Worm (Caenorhabditis elegans) whole organism, mixed stage, embryonic: ENCODE measurements around the gene str-77.

ENCODE experiments used
- M03D4.4 ChIP-seq: sonication (generic microtip); optimal IDR thresholded peaks from 2 replicates; lab custom pipeline; 2017; ENCODE audit warnings: mild to moderate bottlenecking, missing genetic modification characterization, missing compliant biosample characterization
- bed-3 ChIP-seq: fragments of 200-800 bp; sonication (Bioruptor generic); optimal IDR thresholded peaks from 3 replicates; lab custom pipeline; 2018; ENCODE audit warnings: mild to moderate bottlenecking, missing genetic modification characterization, moderate library complexity, missing compliant biosample characterization
- blmp-1 ChIP-seq: fragments of 150-350 bp; optimal IDR thresholded peaks from 2 replicates; lab custom pipeline; 2014; ENCODE audit warnings: missing biosample characterization, missing genetic modification characterization
- ceh-39 ChIP-seq: fragments of 150-350 bp; optimal IDR thresholded peaks from 2 replicates; lab custom pipeline; 2014; ENCODE audit warnings: missing biosample characterization, missing genetic modification characterization
- ceh-43 ChIP-seq: fragments of 200-800 bp; sonication (Bioruptor generic); optimal IDR thresholded peaks from 2 replicates; lab custom pipeline; 2018; ENCODE audit warnings: mild to moderate bottlenecking, missing genetic modification characterization, moderate library complexity, missing compliant biosample characterization
- ceh-83 ChIP-seq: fragments of 200-800 bp; sonication (Bioruptor generic); optimal IDR thresholded peaks from 2 replicates; lab custom pipeline; 2018; ENCODE audit warnings: mild to moderate bottlenecking, missing genetic modification characterization, missing compliant biosample characterization
- ces-1 ChIP-seq: fragments of 150-350 bp; optimal IDR thresholded peaks from 2 replicates; lab custom pipeline; 2014; ENCODE audit warnings: missing biosample characterization, missing genetic modification reagents, missing genetic modification characterization
- cnd-1 ChIP-seq: fragments of 200-800 bp; sonication (Bioruptor generic); optimal IDR thresholded peaks from 2 replicates; lab custom pipeline; 2018; ENCODE audit warnings: mild to moderate bottlenecking, missing genetic modification characterization, missing compliant biosample characterization
- drap-1 ChIP-seq: fragments of 200-800 bp; sonication (Bioruptor generic); optimal IDR thresholded peaks from 3 replicates; lab custom pipeline; 2018; ENCODE audit warnings: mild to moderate bottlenecking, missing genetic modification characterization, missing compliant biosample characterization
- elt-1 ChIP-seq: sonication (generic microtip); optimal IDR thresholded peaks from 2 replicates; lab custom pipeline; 2017; ENCODE audit warnings: missing genetic modification characterization, mild to moderate bottlenecking, missing compliant biosample characterization, antibody characterized with exemption, moderate library complexity, borderline replicate concordance; ENCODE audit not compliant: insufficient read depth
- elt-3 ChIP-seq: fragments of 150-350 bp; optimal IDR thresholded peaks from 2 replicates; lab custom pipeline; 2014; ENCODE audit warnings: missing biosample characterization, missing genetic modification characterization
- ham-2 ChIP-seq: fragments of 200-800 bp; sonication (Bioruptor generic); optimal IDR thresholded peaks from 2 replicates; lab custom pipeline; 2018; ENCODE audit warnings: mild to moderate bottlenecking, missing genetic modification characterization, missing compliant biosample characterization
- hlh-1 ChIP-seq: fragments of 150-350 bp; optimal IDR thresholded peaks from 2 replicates; lab custom pipeline; 2014; ENCODE audit warnings: missing biosample characterization, missing genetic modification reagents, missing genetic modification characterization
- lin-13 ChIP-seq: fragments of 150-350 bp; optimal IDR thresholded peaks from 2 replicates; lab custom pipeline; 2014; ENCODE audit warnings: missing biosample characterization, missing genetic modification characterization
- lin-32 ChIP-seq: fragments of 200-800 bp; sonication (Bioruptor generic); optimal IDR thresholded peaks from 2 replicates; lab custom pipeline; 2018; ENCODE audit warnings: mild to moderate bottlenecking, missing genetic modification characterization, missing compliant biosample characterization
- lsy-2 ChIP-seq: fragments of 150-350 bp; optimal IDR thresholded peaks from 2 replicates; lab custom pipeline; 2014; ENCODE audit warnings: missing biosample characterization, missing genetic modification characterization
- mab-5 ChIP-seq: fragments of 150-350 bp; optimal IDR thresholded peaks from 2 replicates; lab custom pipeline; 2014; ENCODE audit warnings: missing biosample characterization, missing genetic modification characterization
- mep-1 ChIP-seq: fragments of 150-350 bp; optimal IDR thresholded peaks from 2 replicates; lab custom pipeline; 2017; ENCODE audit warnings: missing biosample characterization, missing genetic modification reagents, missing genetic modification characterization, inconsistent platforms
- nhr-12 ChIP-seq: fragments of 150-350 bp; optimal IDR thresholded peaks from 2 replicates; lab custom pipeline; 2014; ENCODE audit warnings: missing biosample characterization, missing genetic modification characterization
- nhr-2 ChIP-seq: fragments of 150-350 bp; optimal IDR thresholded peaks from 2 replicates; lab custom pipeline; 2014; ENCODE audit warnings: missing biosample characterization, missing genetic modification characterization
- nhr-237 ChIP-seq: fragments of 150-350 bp; optimal IDR thresholded peaks from 2 replicates; lab custom pipeline; 2014; ENCODE audit warnings: missing biosample characterization, missing genetic modification characterization
- nhr-28 ChIP-seq: fragments of 150-350 bp; optimal IDR thresholded peaks from 2 replicates; lab custom pipeline; 2014; ENCODE audit warnings: missing biosample characterization, missing genetic modification characterization
- nhr-76 ChIP-seq: sonication (generic microtip); optimal IDR thresholded peaks from 2 replicates; lab custom pipeline; 2017; ENCODE audit warnings: missing biosample characterization, missing genetic modification characterization
- pha-4 ChIP-seq: fragments of 150-350 bp; optimal IDR thresholded peaks from 2 replicates; lab custom pipeline; 2018; ENCODE audit warnings: missing biosample characterization, missing genetic modification reagents, missing genetic modification characterization
- sem-2 ChIP-seq: fragments of 200-800 bp; sonication (Bioruptor generic); optimal IDR thresholded peaks from 2 replicates; lab custom pipeline; 2018; ENCODE audit warnings: mild to moderate bottlenecking, missing genetic modification characterization, missing compliant biosample characterization
- snpc-4 ChIP-seq: fragments of 150-350 bp; optimal IDR thresholded peaks from 2 replicates; lab custom pipeline; 2014; ENCODE audit warnings: missing biosample characterization, missing genetic modification characterization
- sptf-1 ChIP-seq: sonication (generic microtip); optimal IDR thresholded peaks from 2 replicates; lab custom pipeline; 2017; ENCODE audit warnings: mild to moderate bottlenecking, missing genetic modification characterization, moderate library complexity, missing compliant biosample characterization
- tbx-8 ChIP-seq: fragments of 200-800 bp; sonication (Bioruptor generic); optimal IDR thresholded peaks from 2 replicates; lab custom pipeline; 2018; ENCODE audit warnings: mild to moderate bottlenecking, missing genetic modification characterization, moderate library complexity, missing compliant biosample characterization
- unc-39 ChIP-seq: fragments of 150-350 bp; optimal IDR thresholded peaks from 2 replicates; lab custom pipeline; 2014; ENCODE audit warnings: missing biosample characterization, missing genetic modification characterization
- unc-62 ChIP-seq: fragments of 150-350 bp; optimal IDR thresholded peaks from 2 replicates; lab custom pipeline; 2014; ENCODE audit warnings: missing biosample characterization, missing genetic modification reagents, missing genetic modification characterization
- zip-8 ChIP-seq: fragments of 150-350 bp; optimal IDR thresholded peaks from 2 replicates; lab custom pipeline; 2014; ENCODE audit warnings: missing biosample characterization, missing genetic modification characterization
- ztf-11 ChIP-seq: fragments of 150-350 bp; optimal IDR thresholded peaks from 2 replicates; lab custom pipeline; 2014; ENCODE audit warnings: missing biosample characterization, missing genetic modification characterization

str-77 gene

ce11 chrV:17718647-17719046 is at the start of gene str-77:
Gene str-77 (plus strand): TSS chrV:17718947.
- TF ChIP-seq nhr-237 (tag; lab: Kevin White, UChicago) (no peak), pha-4 (tag; lab: Kevin White, UChicago) (no peak), blmp-1 (tag; lab: Kevin White, UChicago) (no peak), lsy-2 (tag; lab: Kevin White, UChicago) (no peak), M03D4.4 (tag; lab: Kevin White, UChicago) (no peak), lin-32 (no peak), ceh-83 (no peak), elt-3 (no peak), snpc-4 (tag; lab: Kevin White, UChicago) (no peak), ztf-11 (tag; lab: Kevin White, UChicago) (no peak), mab-5 (tag; lab: Kevin White, UChicago) (no peak), nhr-2 (tag; lab: Kevin White, UChicago) (no peak), nhr-76 (tag; lab: Kevin White, UChicago) (no peak), hlh-1 (tag; lab: Kevin White, UChicago) (no peak), unc-39 (no peak), bed-3 (GFP tag; lab: Kevin White, UChicago) (no peak)

DNA sequence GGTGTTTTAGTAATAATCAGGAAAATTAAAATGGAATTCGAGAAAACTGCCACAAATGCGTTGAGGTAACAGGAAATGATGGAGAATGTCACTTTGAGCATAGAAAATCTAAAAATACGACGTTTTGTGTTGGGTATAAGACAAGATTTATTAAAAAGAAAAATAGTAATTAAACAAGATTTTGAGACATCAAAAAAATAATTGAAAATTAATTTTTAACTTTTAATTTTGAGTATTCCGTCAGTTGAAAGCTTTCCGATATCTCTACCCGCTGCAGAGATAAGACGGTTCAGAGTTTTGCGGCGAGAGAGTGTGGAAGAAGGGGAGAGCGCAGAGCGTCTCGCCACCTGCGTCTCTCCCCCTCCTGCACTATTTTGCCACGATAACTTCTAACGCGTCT is 45.4 kb upstream of the str-77 start, which contains the start of gene str-93:
str-93 (minus strand) TSS at position 101 of the 400 bp plus-strand sequence.
- TF ChIP-seq drap-1 (GFP tag; lab: Kevin White, UChicago) (no peak), ceh-83 (no peak), nhr-237 (tag; lab: Kevin White, UChicago) (no peak), nhr-28 (tag; lab: Kevin White, UChicago) (no peak), ceh-39 (tag; lab: Kevin White, UChicago) (no peak), sem-2 (GFP tag; lab: Kevin White, UChicago) (no peak), ceh-43 (no peak), mep-1 (tag; lab: Kevin White, UChicago) (no peak), hlh-1 (tag; lab: Kevin White, UChicago) (no peak), elt-1 (tag; lab: Kevin White, UChicago) (no peak), ham-2 (GFP tag; lab: Kevin White, UChicago) (no peak)

DNA sequence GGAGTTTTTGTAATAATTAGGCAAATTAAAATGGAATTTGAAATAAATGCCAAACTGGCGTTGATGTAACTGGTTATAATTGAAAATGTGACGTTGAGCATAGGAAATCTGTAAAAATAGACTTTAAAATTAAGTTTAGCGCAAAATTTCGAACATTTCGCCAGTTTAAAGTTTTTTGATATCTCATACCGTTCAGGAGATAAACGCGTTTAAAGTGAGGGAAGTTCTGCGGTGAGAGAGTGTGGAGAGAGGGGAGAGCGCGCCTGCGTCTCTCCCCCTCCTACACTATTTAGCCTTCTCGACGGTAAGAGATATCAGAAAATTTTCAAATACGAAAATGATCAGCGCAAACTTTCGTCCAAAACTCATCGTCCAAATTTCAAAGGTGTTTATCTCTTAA is 42.2 kb upstream of the str-77 start, which contains the start of gene str-92:
str-92 (minus strand) TSS at position 101 of the 400 bp plus-strand sequence.
- no peak for TF ChIP-seq snpc-4 (tag; lab: Kevin White, UChicago)
- TF ChIP-seq unc-39, result no peak
- no peak for TF ChIP-seq elt-3
- TF ChIP-seq nhr-12, result no peak
- TF ChIP-seq blmp-1 (tag; lab: Kevin White, UChicago), result no peak
- no peak for TF ChIP-seq hlh-1 (tag; lab: Kevin White, UChicago)
- TF ChIP-seq tbx-8, result no peak
- TF ChIP-seq nhr-76 (tag; lab: Kevin White, UChicago), result no peak
- no peak for TF ChIP-seq cnd-1 (tag; lab: Kevin White, UChicago)
- TF ChIP-seq zip-8 (tag; lab: Kevin White, UChicago), result no peak
- TF ChIP-seq elt-1 (tag; lab: Kevin White, UChicago), result no peak
- TF ChIP-seq ham-2 (GFP tag; lab: Kevin White, UChicago), result no peak
- TF ChIP-seq M03D4.4 (tag; lab: Kevin White, UChicago), result no peak
- TF ChIP-seq unc-62 (GFP tag; lab: Kevin White, UChicago), result no peak
- TF ChIP-seq ces-1 (GFP tag; lab: Kevin White, UChicago), result no peak
- no peak for TF ChIP-seq lsy-2 (tag; lab: Kevin White, UChicago)
- TF ChIP-seq ztf-11 (tag; lab: Kevin White, UChicago), result no peak
- TF ChIP-seq sptf-1 (tag; lab: Kevin White, UChicago), result no peak
- TF ChIP-seq sem-2 (GFP tag; lab: Kevin White, UChicago), result no peak

ce11 chrV:17683290-17683689 is 35.5 kb upstream of the str-77 start:
- TF ChIP-seq blmp-1 (tag; lab: Kevin White, UChicago), result no peak
- TF ChIP-seq lin-13 (tag; lab: Kevin White, UChicago), result no peak
- no peak for TF ChIP-seq nhr-76 (tag; lab: Kevin White, UChicago)
- TF ChIP-seq tbx-8, result no peak
- no peak for TF ChIP-seq ceh-39 (tag; lab: Kevin White, UChicago)
- TF ChIP-seq elt-3, result no peak
- no peak for TF ChIP-seq bed-3 (GFP tag; lab: Kevin White, UChicago)
- TF ChIP-seq M03D4.4 (tag; lab: Kevin White, UChicago), result no peak
- TF ChIP-seq lin-32, result no peak
- no peak for TF ChIP-seq unc-39
- TF ChIP-seq ztf-11 (tag; lab: Kevin White, UChicago), result no peak
- TF ChIP-seq nhr-28 (tag; lab: Kevin White, UChicago), result no peak
- no peak for TF ChIP-seq zip-8 (tag; lab: Kevin White, UChicago)
- no peak for TF ChIP-seq sem-2 (GFP tag; lab: Kevin White, UChicago)
